Worm (Caenorhabditis elegans) whole organism, L4 larva: Measurements from ENCODE around the gene M05D6.5.

Source experiments
- ZK337.2 ChIP-seq: fragments of 200-800 bp; sonication (Bioruptor generic); IDR thresholded peaks from 2 replicates; pipeline ENCODE4 v1.3.6; 2022; ENCODE audit warnings: missing genetic modification reagents, missing genetic modification characterization, missing compliant biosample characterization
- aha-1 ChIP-seq: fragments of 150-350 bp; peaks from one replicate; lab custom pipeline; 2014; ENCODE audit warnings: missing biosample characterization, missing genetic modification characterization
- ama-1 ChIP-seq: fragments of 150-350 bp; optimal IDR thresholded peaks from 2 replicates; lab custom pipeline; 2014; ENCODE audit warnings: inconsistent platforms, mixed read lengths
- arid-1 ChIP-seq: fragments of 200-800 bp; sonication (Bioruptor generic); conservative IDR thresholded peaks from 2 replicates; pipeline ENCODE4 v1.3.6; 2022; ENCODE audit warnings: missing genetic modification reagents, missing genetic modification characterization, missing compliant biosample characterization
- ceh-44 ChIP-seq: fragments of 200-800 bp; sonication (Bioruptor generic); IDR thresholded peaks from 2 replicates; pipeline ENCODE4 v1.3.6; 2022; ENCODE audit warnings: missing genetic modification reagents, missing genetic modification characterization, missing compliant biosample characterization
- ceh-82 ChIP-seq: sonication (generic microtip); optimal IDR thresholded peaks from 2 replicates; lab custom pipeline; 2017; ENCODE audit warnings: missing biosample characterization, missing genetic modification characterization
- fos-1 ChIP-seq: fragments of 150-350 bp; optimal IDR thresholded peaks from 2 replicates; lab custom pipeline; 2014; ENCODE audit warnings: missing biosample characterization, missing genetic modification characterization
- hlh-30 ChIP-seq: sonication (generic microtip); optimal IDR thresholded peaks from 2 replicates; lab custom pipeline; 2017; ENCODE audit warnings: antibody characterized with exemption, mild to moderate bottlenecking, missing genetic modification characterization, missing compliant biosample characterization; ENCODE audit not compliant: insufficient read depth
- nhr-237 ChIP-seq: sonication (generic microtip); optimal IDR thresholded peaks from 2 replicates; lab custom pipeline; 2017; ENCODE audit warnings: missing biosample characterization, missing genetic modification characterization
- nhr-77 ChIP-seq: fragments of 150-350 bp; optimal IDR thresholded peaks from 2 replicates; lab custom pipeline; 2014; ENCODE audit warnings: missing biosample characterization, missing genetic modification characterization
- spr-1 ChIP-seq: sonication (generic microtip); optimal IDR thresholded peaks from 2 replicates; lab custom pipeline; 2016; ENCODE audit warnings: mild to moderate bottlenecking, missing genetic modification characterization, missing compliant biosample characterization

DNA sequence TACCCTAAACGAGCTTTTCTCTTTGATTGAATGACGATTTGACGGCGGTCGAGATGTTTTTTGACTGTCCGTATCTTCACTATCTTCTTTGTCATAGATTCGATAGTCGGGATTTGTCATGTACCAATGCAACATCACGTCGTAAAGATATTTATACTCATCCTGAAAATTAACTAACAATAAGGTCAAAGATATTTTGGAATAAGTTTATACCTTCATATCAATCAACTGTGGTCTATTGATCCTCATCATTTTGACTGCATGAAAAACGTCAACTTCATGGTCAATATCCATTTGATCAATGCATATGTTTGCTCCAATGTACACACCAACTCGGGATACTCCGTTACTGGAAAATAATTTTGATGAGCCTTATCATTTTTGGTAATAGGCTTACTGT is 6.1 kb upstream of the M05D6.5 start:
- TF ChIP-seq hlh-30 = no peak
- TF ChIP-seq aha-1 (tag; lab: Kevin White, UChicago) = peak; percentile 53
- no peak for TF ChIP-seq nhr-77 (tag; lab: Kevin White, UChicago)
- TF ChIP-seq ZK337.2 (GFP tag; lab: Robert Waterston, UW) = no peak
- no peak for TF ChIP-seq ceh-82 (tag; lab: Kevin White, UChicago)
- no peak for TF ChIP-seq ama-1 (lab: Kevin White, UChicago)
- TF ChIP-seq ceh-44 (GFP tag; lab: Robert Waterston, UW) = no peak
- no peak for TF ChIP-seq nhr-237 (tag; lab: Kevin White, UChicago)
- TF ChIP-seq arid-1 (GFP tag; lab: Robert Waterston, UW) = no peak
- no peak for TF ChIP-seq spr-1
- no peak for TF ChIP-seq fos-1
